Fruit fly (Drosophila melanogaster) whole organism, embryonic: ENCODE measurements around the gene Rdl.

Experiments used
- Atf-2 ChIP-seq: fragments of 200-800 bp; sonication (Bioruptor generic); optimal IDR thresholded peaks from 2 replicates; lab custom pipeline; 2016; ENCODE audit warnings: missing biosample characterization, missing genetic modification characterization
- B-H1 ChIP-seq: fragments of 200-800 bp; sonication (Bioruptor generic); IDR thresholded peaks from 3 replicates; pipeline ENCODE4 v1.3.6; 2022; ENCODE audit warnings: missing biosample characterization, missing genetic modification characterization
- BtbVII ChIP-seq: fragments of 200-800 bp; sonication (Bioruptor generic); optimal IDR thresholded peaks from 3 replicates; lab custom pipeline; 2017; ENCODE audit warnings: missing biosample characterization, mild to moderate bottlenecking, missing genetic modification characterization
- CG10565 ChIP-seq: fragments of 200-800 bp; sonication (Bioruptor generic); optimal IDR thresholded peaks from 3 replicates; lab custom pipeline; 2016; ENCODE audit warnings: missing biosample characterization, mild to moderate bottlenecking, missing genetic modification characterization
- CG12219 ChIP-seq: fragments of 200-800 bp; sonication (Bioruptor generic); optimal IDR thresholded peaks from 3 replicates; lab custom pipeline; 2018; ENCODE audit warnings: missing biosample characterization, mild to moderate bottlenecking, missing genetic modification characterization
- CG14441 ChIP-seq: fragments of 200-800 bp; sonication (Bioruptor generic); IDR thresholded peaks from 2 replicates; pipeline ENCODE4 v1.3.6; 2022; ENCODE audit warnings: missing biosample characterization, missing genetic modification characterization
- CG15696 ChIP-seq: fragments of 200-800 bp; sonication (Bioruptor generic); optimal IDR thresholded peaks from 2 replicates; lab custom pipeline; 2019; ENCODE audit warnings: missing biosample characterization, mild to moderate bottlenecking, missing genetic modification characterization, moderate library complexity
- CG18011 ChIP-seq: fragments of 200-800 bp; sonication (Bioruptor generic); optimal IDR thresholded peaks from 2 replicates; lab custom pipeline; 2017; ENCODE audit warnings: missing biosample characterization, missing genetic modification characterization, mild to moderate bottlenecking, moderate library complexity, missing genotype
- CG30020 ChIP-seq: fragments of 200-800 bp; optimal IDR thresholded peaks from 2 replicates; lab custom pipeline; 2019; ENCODE audit warnings: missing biosample characterization, mild to moderate bottlenecking, missing genetic modification characterization, moderate library complexity
- CG30403 ChIP-seq: fragments of 200-800 bp; sonication (Bioruptor generic); optimal IDR thresholded peaks from 3 replicates; lab custom pipeline; 2016; ENCODE audit warnings: missing biosample characterization, missing genetic modification characterization
- CG3065 ChIP-seq: fragments of 200-800 bp; sonication (Bioruptor generic); optimal IDR thresholded peaks from 2 replicates; lab custom pipeline; 2016; ENCODE audit warnings: missing biosample characterization, missing genetic modification characterization
- CG4360 ChIP-seq: fragments of 200-800 bp; sonication (Bioruptor generic); IDR thresholded peaks from 2 replicates; pipeline ENCODE4 v1.3.6; 2022; ENCODE audit warnings: missing biosample characterization, missing genetic modification characterization
- CG4424 ChIP-seq: fragments of 200-800 bp; sonication (Bioruptor generic); optimal IDR thresholded peaks from 3 replicates; lab custom pipeline; 2016; ENCODE audit warnings: missing biosample characterization, missing genetic modification characterization
- CG7786 ChIP-seq: fragments of 200-800 bp; sonication (Bioruptor generic); optimal IDR thresholded peaks from 2 replicates; lab custom pipeline; 2016; ENCODE audit warnings: missing biosample characterization, missing genetic modification characterization
- CG8281 ChIP-seq: fragments of 200-800 bp; sonication (Bioruptor generic); optimal IDR thresholded peaks from 2 replicates; lab custom pipeline; 2018; ENCODE audit warnings: missing biosample characterization, mild to moderate bottlenecking, missing genetic modification characterization, moderate library complexity
- CG9609 ChIP-seq: fragments of 200-800 bp; sonication (Bioruptor generic); optimal IDR thresholded peaks from 3 replicates; lab custom pipeline; 2016; ENCODE audit warnings: missing biosample characterization, missing genetic modification characterization
- CHES-1-like ChIP-seq: fragments of 200-800 bp; sonication (Bioruptor generic); optimal IDR thresholded peaks from 2 replicates; lab custom pipeline; 2016; ENCODE audit warnings: missing biosample characterization, missing genetic modification characterization
- CoRest ChIP-seq: fragments of 200-800 bp; sonication (Bioruptor generic); optimal IDR thresholded peaks from 3 replicates; lab custom pipeline; 2018; ENCODE audit warnings: missing biosample characterization, mild to moderate bottlenecking, missing genetic modification characterization, moderate library complexity
- Dip3 ChIP-seq: fragments of 200-800 bp; sonication (Bioruptor generic); optimal IDR thresholded peaks from 3 replicates; lab custom pipeline; 2016; ENCODE audit warnings: missing biosample characterization, missing genetic modification characterization
- HLH54F ChIP-seq: fragments of 200-800 bp; sonication (Bioruptor generic); optimal IDR thresholded peaks from 3 replicates; lab custom pipeline; 2016; ENCODE audit warnings: missing biosample characterization, missing genetic modification characterization
- Hr39 ChIP-seq: fragments of >200 bp; optimal IDR thresholded peaks from 2 replicates; lab custom pipeline; 2017
- Hr51 ChIP-seq, 2 experiments: fragments of 200-800 bp; sonication (Bioruptor generic); optimal IDR thresholded peaks; 2 replicates in 1 of 2; 3 replicates in 1 of 2; lab custom pipeline; 2016 to 2018; ENCODE audit warnings: missing biosample characterization in 2 of 2, missing genetic modification characterization in 2 of 2, mild to moderate bottlenecking in 1 of 2, moderate library complexity in 1 of 2
- Myb ChIP-seq: fragments of 200-800 bp; sonication (Bioruptor generic); optimal IDR thresholded peaks from 2 replicates; lab custom pipeline; 2016; ENCODE audit warnings: missing biosample characterization, missing genetic modification characterization
- NC2β ChIP-seq: fragments of 200-800 bp; sonication (Bioruptor generic); optimal IDR thresholded peaks from 2 replicates; lab custom pipeline; 2016; ENCODE audit warnings: missing biosample characterization, missing genetic modification characterization
- NK7.1 ChIP-seq: fragments of 200-800 bp; sonication (Bioruptor generic); optimal IDR thresholded peaks from 3 replicates; lab custom pipeline; 2016; ENCODE audit warnings: missing biosample characterization, missing genetic modification characterization
- Nf-YA ChIP-seq: fragments of 200-800 bp; sonication (Bioruptor generic); IDR thresholded peaks from 2 replicates; pipeline ENCODE4 v1.3.6; 2022; ENCODE audit warnings: missing biosample characterization, missing genetic modification characterization
- PHDP ChIP-seq: fragments of 200-800 bp; sonication (Bioruptor generic); optimal IDR thresholded peaks from 3 replicates; lab custom pipeline; 2018; ENCODE audit warnings: missing biosample characterization, mild to moderate bottlenecking, missing genetic modification characterization, moderate library complexity
- Poxn ChIP-seq: fragments of 200-800 bp; sonication (Bioruptor generic); IDR thresholded peaks from 2 replicates; pipeline ENCODE4 v1.3.6; 2022; ENCODE audit warnings: missing biosample characterization, missing genetic modification characterization
- Side ChIP-seq: fragments of 200-800 bp; sonication (Bioruptor generic); optimal IDR thresholded peaks from 2 replicates; lab custom pipeline; 2016; ENCODE audit warnings: missing biosample characterization, missing genetic modification characterization
- Six4 ChIP-seq: fragments of 200-800 bp; sonication (Bioruptor generic); optimal IDR thresholded peaks from 2 replicates; lab custom pipeline; 2016; ENCODE audit warnings: missing biosample characterization, missing genetic modification characterization
- Xbp1 ChIP-seq: fragments of 200-800 bp; sonication (Bioruptor generic); optimal IDR thresholded peaks from 3 replicates; lab custom pipeline; 2016; ENCODE audit warnings: missing biosample characterization, mild to moderate bottlenecking, missing genetic modification characterization
- YL-1 ChIP-seq: fragments of 200-800 bp; sonication (Bioruptor generic); optimal IDR thresholded peaks from 3 replicates; lab custom pipeline; 2017; ENCODE audit warnings: missing biosample characterization, mild to moderate bottlenecking, missing genetic modification characterization
- amos ChIP-seq: fragments of 200-800 bp; sonication (Bioruptor generic); IDR thresholded peaks from 2 replicates; pipeline ENCODE4 v1.3.6; 2022; ENCODE audit warnings: missing biosample characterization, missing genetic modification characterization; ENCODE audit not compliant: partially characterized antibody
- bigmax ChIP-seq: fragments of 200-800 bp; sonication (Bioruptor generic); optimal IDR thresholded peaks from 2 replicates; lab custom pipeline; 2018; ENCODE audit warnings: missing biosample characterization, mild to moderate bottlenecking, missing genetic modification characterization
- corto ChIP-seq: fragments of 200-800 bp; sonication (Bioruptor generic); optimal IDR thresholded peaks from 2 replicates; lab custom pipeline; 2016; ENCODE audit warnings: missing biosample characterization, mild to moderate bottlenecking, missing genetic modification characterization, moderate library complexity
- dati ChIP-seq: fragments of 200-800 bp; sonication (Bioruptor generic); IDR thresholded peaks from 2 replicates; pipeline ENCODE4 v1.3.6; 2022; ENCODE audit warnings: missing biosample characterization, missing genetic modification characterization
- gsb ChIP-seq: fragments of 200-800 bp; sonication (Bioruptor generic); IDR thresholded peaks from 2 replicates; pipeline ENCODE4 v1.3.6; 2022; ENCODE audit warnings: missing biosample characterization, missing genetic modification characterization
- jing ChIP-seq: fragments of 200-800 bp; sonication (Bioruptor generic); optimal IDR thresholded peaks from 2 replicates; lab custom pipeline; 2018; ENCODE audit warnings: missing biosample characterization, mild to moderate bottlenecking, missing genetic modification characterization
- lmd ChIP-seq: fragments of 200-800 bp; sonication (Bioruptor generic); IDR thresholded peaks from 2 replicates; pipeline ENCODE4 v1.3.6; 2022; ENCODE audit warnings: missing biosample characterization, missing genetic modification characterization
- luna ChIP-seq: fragments of 200-800 bp; sonication (Bioruptor generic); optimal IDR thresholded peaks from 2 replicates; lab custom pipeline; 2016; ENCODE audit warnings: missing biosample characterization, missing genetic modification characterization
- org-1 ChIP-seq: fragments of 200-800 bp; sonication (Bioruptor generic); optimal IDR thresholded peaks from 2 replicates; lab custom pipeline; 2017; ENCODE audit warnings: missing biosample characterization, missing genetic modification characterization
- rib ChIP-seq: fragments of 200-800 bp; sonication (Bioruptor generic); IDR thresholded peaks from 2 replicates; pipeline ENCODE4 v1.3.6; 2022; ENCODE audit warnings: missing biosample characterization, missing genetic modification characterization
- sens-2 ChIP-seq: fragments of 200-800 bp; sonication (Bioruptor generic); IDR thresholded peaks from 2 replicates; pipeline ENCODE4 v1.3.6; 2022; ENCODE audit warnings: missing biosample characterization, missing genetic modification characterization
- sr ChIP-seq: fragments of 200-800 bp; sonication (Bioruptor generic); IDR thresholded peaks from 3 replicates; pipeline ENCODE4 v1.3.6; 2022; ENCODE audit warnings: missing biosample characterization, missing genetic modification characterization
- stc ChIP-seq: fragments of 200-800 bp; sonication (Bioruptor generic); IDR thresholded peaks from 2 replicates; pipeline ENCODE4 v1.3.6; 2022; ENCODE audit warnings: missing biosample characterization, missing genetic modification characterization
- tna ChIP-seq: fragments of 200-800 bp; sonication (Bioruptor generic); IDR thresholded peaks from 2 replicates; pipeline ENCODE4 v1.3.6; 2022; ENCODE audit warnings: missing biosample characterization, missing genetic modification characterization; ENCODE audit not compliant: partially characterized antibody
- twi ChIP-seq: fragments of 200-800 bp; optimal IDR thresholded peaks from 2 replicates; lab custom pipeline; 2019; ENCODE audit warnings: missing biosample characterization, mild to moderate bottlenecking, missing genetic modification characterization, moderate library complexity
- vvl ChIP-seq: fragments of 200-800 bp; sonication (Bioruptor generic); IDR thresholded peaks from 2 replicates; pipeline ENCODE4 v1.3.6; 2022; ENCODE audit warnings: missing biosample characterization, missing genetic modification characterization
- wek ChIP-seq: fragments of 200-800 bp; sonication (Bioruptor generic); optimal IDR thresholded peaks from 3 replicates; lab custom pipeline; 2018; ENCODE audit warnings: missing biosample characterization, mild to moderate bottlenecking, missing genetic modification characterization, moderate library complexity
- zfh2 ChIP-seq: fragments of 200-800 bp; sonication (Bioruptor generic); optimal IDR thresholded peaks from 2 replicates; lab custom pipeline; 2016; ENCODE audit warnings: missing biosample characterization, missing genetic modification characterization

Rdl gene

DNA sequence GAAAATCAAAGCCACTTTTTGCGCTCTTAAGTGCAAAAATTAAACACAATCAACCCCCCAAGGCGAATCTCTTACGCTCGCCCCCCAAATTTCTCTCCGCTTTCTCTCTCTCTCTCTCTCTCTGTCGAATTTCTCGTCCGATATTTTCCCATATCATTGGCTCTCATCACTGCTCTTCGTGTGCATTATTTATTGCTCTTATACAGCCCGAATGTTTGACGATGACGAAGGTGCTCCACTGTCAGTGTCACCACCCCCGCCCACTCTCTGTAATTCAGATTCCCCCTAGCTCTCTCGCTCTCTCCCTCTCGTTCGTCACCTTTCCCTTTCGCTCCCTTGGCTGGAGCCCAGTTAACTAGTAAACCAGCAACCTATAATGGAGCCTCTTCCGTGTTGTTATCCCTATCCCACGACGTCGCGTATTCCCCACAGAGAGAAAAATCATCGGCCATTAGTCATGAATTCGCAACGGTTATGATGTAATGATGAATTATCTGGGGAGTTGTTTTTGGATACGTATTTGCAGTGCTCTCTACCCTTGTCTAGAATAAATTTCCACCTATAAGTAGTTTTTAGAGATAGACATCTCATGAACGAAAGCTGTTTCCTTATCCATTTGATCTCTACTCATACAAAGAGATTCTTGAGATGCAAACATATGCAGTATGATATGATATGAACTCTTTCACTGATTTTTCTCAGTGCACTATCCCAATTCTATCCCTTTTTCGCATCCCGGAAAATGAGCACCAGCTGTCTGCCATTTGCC lies 54.1 kb downstream of the Rdl start (continued):
- peak; percentile 72 for TF ChIP-seq CG4424 (GFP tag; lab: Kevin White, UChicago)
- TF ChIP-seq vvl (GFP tag; lab: Robert Waterston, UW), result no peak; the same call in 1 of the 2 replicates
- peak; percentile 17 for TF ChIP-seq CG12219
- peak; percentile 20 for TF ChIP-seq CG9609 (GFP tag; lab: Kevin White, UChicago)
- TF ChIP-seq tna (GFP tag; lab: Robert Waterston, UW), result no peak
- TF ChIP-seq CoRest (tag; lab: Kevin White, UChicago), result peak; percentile 56
- TF ChIP-seq rib, result no peak
- peak; percentile 46 for TF ChIP-seq lmd (GFP tag; lab: Robert Waterston, UW)
- TF ChIP-seq Dip3 (GFP tag; lab: Kevin White, UChicago), result peak; percentile 14
- no peak for TF ChIP-seq CG18011
- peak; percentile 19 for TF ChIP-seq NK7.1 (GFP tag; lab: Kevin White, UChicago)
- peak; percentile 31 for TF ChIP-seq twi (tag; lab: Kevin White, UChicago)
- peak; percentile 53 for TF ChIP-seq stc (GFP tag; lab: Robert Waterston, UW)
- TF ChIP-seq Nf-YA (GFP tag; lab: Robert Waterston, UW), result 0 out of 2 replicates have a peak, but pooled peaks have one; percentile 1
- TF ChIP-seq CG10565 (GFP tag; lab: Kevin White, UChicago), result no peak
- no peak for TF ChIP-seq sens-2 (GFP tag; lab: Robert Waterston, UW)
- TF ChIP-seq CG15696 (tag; lab: Kevin White, UChicago), result peak; percentile 38
- no peak for TF ChIP-seq B-H1 (GFP tag; lab: Robert Waterston, UW)
- TF ChIP-seq CG4360 (GFP tag; lab: Robert Waterston, UW), result no peak
- TF ChIP-seq zfh2 (GFP tag; lab: Kevin White, UChicago), result peak; percentile 40
- TF ChIP-seq CG3065, result no peak
- peak; percentile 70 for TF ChIP-seq CG30403 (GFP tag; lab: Kevin White, UChicago)
- TF ChIP-seq YL-1 (GFP tag; lab: Kevin White, UChicago), result no peak
- peak; percentile 18 for TF ChIP-seq jing (GFP tag; lab: Kevin White, UChicago)
- 0 out of 3 replicates have a peak, but pooled peaks have one; percentile 25 for TF ChIP-seq sr (GFP tag; lab: Robert Waterston, UW)
- TF ChIP-seq CG30020 (tag; lab: Kevin White, UChicago), result no peak
- peak; percentile 49 for TF ChIP-seq Xbp1
- no peak for TF ChIP-seq Six4
- TF ChIP-seq Hr39 (lab: Kevin White, UChicago), result no peak
- TF ChIP-seq Myb (GFP tag; lab: Kevin White, UChicago), result peak; percentile 39
- no peak for TF ChIP-seq dati (GFP tag; lab: Robert Waterston, UW)
- peak; percentile 68 for TF ChIP-seq CG7786 (GFP tag; lab: Kevin White, UChicago)
- no peak for TF ChIP-seq corto
- peak in 1 of 2 experiments; percentile 59 for TF ChIP-seq Hr51 (GFP tag; optimal IDR thresholded peaks at IDR 0.05; lab: Kevin White, UChicago)
- no peak for TF ChIP-seq Atf-2 (GFP tag; lab: Kevin White, UChicago)
- TF ChIP-seq NC2β, result peak; percentile 46
- TF ChIP-seq CG14441 (GFP tag; lab: Robert Waterston, UW), result no peak
- no peak for TF ChIP-seq wek (GFP tag; lab: Kevin White, UChicago)
- TF ChIP-seq PHDP (tag; lab: Kevin White, UChicago), result peak; percentile 27
- TF ChIP-seq amos (GFP tag; lab: Robert Waterston, UW), result no peak
- no peak for TF ChIP-seq Poxn (GFP tag; lab: Robert Waterston, UW)
- TF ChIP-seq luna, result peak; percentile 66
- TF ChIP-seq Side (GFP tag; lab: Kevin White, UChicago), result peak; percentile 53
- TF ChIP-seq CG8281 (tag; lab: Kevin White, UChicago), result peak; percentile 13
- no peak for TF ChIP-seq gsb (GFP tag; lab: Robert Waterston, UW)
- TF ChIP-seq org-1, result peak; percentile 45
- peak; percentile 0 for TF ChIP-seq BtbVII
- no peak for TF ChIP-seq bigmax (GFP tag; lab: Kevin White, UChicago)
- TF ChIP-seq CHES-1-like, result peak; percentile 50
- peak; percentile 65 for TF ChIP-seq HLH54F (GFP tag; lab: Kevin White, UChicago)
